Worm (Caenorhabditis elegans) whole organism, young adult: ENCODE data around the gene K08E7.4.

Experiments
- F37B4.10 ChIP-seq: fragments of 200-800 bp; sonication (Bioruptor generic); IDR thresholded peaks from 2 replicates; pipeline ENCODE4 v1.3.6; 2022; ENCODE audit warnings: missing genetic modification characterization, missing compliant biosample characterization
- F57A8.1 ChIP-seq: fragments of 200-800 bp; sonication (Bioruptor generic); optimal IDR thresholded peaks from 2 replicates; lab custom pipeline; 2018; ENCODE audit warnings: mild to moderate bottlenecking, missing genetic modification characterization, moderate library complexity, missing compliant biosample characterization
- K12H6.12 ChIP-seq: fragments of 200-800 bp; sonication (Bioruptor generic); optimal IDR thresholded peaks from 2 replicates; lab custom pipeline; 2018; ENCODE audit warnings: mild to moderate bottlenecking, missing genetic modification characterization, missing compliant biosample characterization
- Y53F4B.3 ChIP-seq: fragments of 200-800 bp; sonication (Bioruptor generic); IDR thresholded peaks from 2 replicates; pipeline ENCODE4 v1.3.6; 2022; ENCODE audit warnings: missing genetic modification reagents, missing genetic modification characterization, missing compliant biosample characterization
- akir-1 ChIP-seq: fragments of 200-800 bp; sonication (Bioruptor generic); optimal IDR thresholded peaks from 2 replicates; lab custom pipeline; 2018; ENCODE audit warnings: mild to moderate bottlenecking, missing genetic modification characterization, moderate library complexity, missing compliant biosample characterization
- attf-3 ChIP-seq: fragments of 200-800 bp; sonication (Bioruptor generic); conservative IDR thresholded peaks from 2 replicates; pipeline ENCODE4 v1.3.6; 2022; ENCODE audit warnings: missing genetic modification reagents, missing genetic modification characterization, missing compliant biosample characterization
- cebp-1 ChIP-seq, 2 experiments: fragments of 200-800 bp in 1 of 2; sonication (Bioruptor generic) in 1 of 2; sonication (generic microtip) in 1 of 2; IDR thresholded peaks in 1 of 2; optimal IDR thresholded peaks in 1 of 2; 2 replicates each; pipeline versions ENCODE4 v1.3.6 to Lab custom; 2017 to 2022; ENCODE audit warnings: missing compliant biosample characterization in 2 of 2, missing genetic modification characterization in 2 of 2, mild to moderate bottlenecking in 1 of 2, missing genetic modification reagents in 1 of 2, moderate library complexity in 1 of 2
- ekl-4 ChIP-seq: fragments of 200-800 bp; sonication (Bioruptor generic); IDR thresholded peaks from 2 replicates; pipeline ENCODE4 v1.3.6; 2022; ENCODE audit warnings: missing genetic modification reagents, missing genetic modification characterization, missing compliant biosample characterization
- ets-4 ChIP-seq: fragments of 200-800 bp; sonication (Bioruptor generic); optimal IDR thresholded peaks from 2 replicates; lab custom pipeline; 2018; ENCODE audit warnings: mild to moderate bottlenecking, missing genetic modification characterization, missing compliant biosample characterization
- gei-17 ChIP-seq: fragments of 200-800 bp; sonication (Bioruptor generic); optimal IDR thresholded peaks from 2 replicates; lab custom pipeline; 2018; ENCODE audit warnings: mild to moderate bottlenecking, missing genetic modification characterization, missing compliant biosample characterization
- lin-54 ChIP-seq: fragments of 200-800 bp; sonication (Bioruptor generic); optimal IDR thresholded peaks from 2 replicates; lab custom pipeline; 2018; ENCODE audit warnings: mild to moderate bottlenecking, missing genetic modification characterization, missing compliant biosample characterization
- nfya-2 ChIP-seq: fragments of 200-800 bp; sonication (Bioruptor generic); IDR thresholded peaks from 2 replicates; pipeline ENCODE4 v1.3.6; 2022; ENCODE audit warnings: missing genetic modification reagents, missing genetic modification characterization, missing compliant biosample characterization
- pbrm-1 ChIP-seq: fragments of 200-800 bp; sonication (Bioruptor generic); IDR thresholded peaks from 2 replicates; pipeline ENCODE4 v1.3.6; 2022; ENCODE audit warnings: missing genetic modification reagents, missing genetic modification characterization, missing compliant biosample characterization
- rcor-1 ChIP-seq: fragments of 200-800 bp; sonication (Bioruptor generic); IDR thresholded peaks from 2 replicates; pipeline ENCODE4 v1.3.6; 2022; ENCODE audit warnings: missing genetic modification reagents, missing genetic modification characterization, missing compliant biosample characterization
- snpc-1.3 ChIP-seq: sonication (generic microtip); optimal IDR thresholded peaks from 2 replicates; lab custom pipeline; 2017; ENCODE audit warnings: missing genetic modification characterization, mild to moderate bottlenecking, missing compliant biosample characterization, antibody characterized with exemption, moderate library complexity, missing genotype, missing genetic modification reagents; ENCODE audit not compliant: insufficient read depth
- zfh-2 ChIP-seq: fragments of 200-800 bp; sonication (Bioruptor generic); conservative IDR thresholded peaks from 2 replicates; pipeline ENCODE4 v1.3.6; 2022; ENCODE audit warnings: missing genetic modification reagents, missing genetic modification characterization, missing compliant biosample characterization
- ztf-18 ChIP-seq: sonication (generic microtip); optimal IDR thresholded peaks from 2 replicates; lab custom pipeline; 2016; ENCODE audit warnings: missing genotype, mild to moderate bottlenecking, missing genetic modification characterization, missing compliant biosample characterization

K08E7.4 gene

DNA sequence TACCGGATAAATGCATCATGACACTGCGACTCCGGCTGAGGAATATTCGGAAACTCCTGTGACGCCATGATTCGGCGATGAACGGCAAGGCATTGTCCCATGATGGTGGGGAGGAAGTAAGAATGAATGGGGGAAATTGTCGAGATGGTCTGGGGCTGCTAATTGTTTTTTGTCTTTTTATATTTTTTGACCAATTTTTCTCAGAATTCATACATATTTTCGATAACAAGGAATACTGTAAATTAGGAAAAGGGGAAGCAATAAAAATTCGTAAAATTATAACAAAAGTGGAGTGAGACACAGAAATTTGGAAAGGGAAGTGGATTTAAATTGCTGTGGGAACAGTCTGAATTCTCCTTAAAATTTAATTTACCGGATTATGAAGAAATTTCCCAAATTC is 45.5 kb downstream of the K08E7.4 start, which contains the start of gene eak-4:
Gene eak-4 (minus strand): TSS at position 101 of the 400 bp plus-strand sequence.
- TF ChIP-seq akir-1 (GFP tag; lab: Kevin White, UChicago) = no peak
- no peak for TF ChIP-seq snpc-1.3 (tag; lab: Kevin White, UChicago)
- TF ChIP-seq ekl-4 (GFP tag; lab: Robert Waterston, UW) = no peak
- TF ChIP-seq pbrm-1 (GFP tag; lab: Robert Waterston, UW) = no peak
- no peak for TF ChIP-seq ets-4 (GFP tag; lab: Kevin White, UChicago)
- TF ChIP-seq ztf-18 = no peak
- no peak for TF ChIP-seq gei-17
- no peak for TF ChIP-seq cebp-1 (GFP tag; IDR thresholded peaks at IDR 0.05; lab: Robert Waterston, UW)
- no peak for TF ChIP-seq cebp-1 (tag; optimal IDR thresholded peaks at IDR 0.05; lab: Kevin White, UChicago)
- TF ChIP-seq F37B4.10 = no peak

DNA sequence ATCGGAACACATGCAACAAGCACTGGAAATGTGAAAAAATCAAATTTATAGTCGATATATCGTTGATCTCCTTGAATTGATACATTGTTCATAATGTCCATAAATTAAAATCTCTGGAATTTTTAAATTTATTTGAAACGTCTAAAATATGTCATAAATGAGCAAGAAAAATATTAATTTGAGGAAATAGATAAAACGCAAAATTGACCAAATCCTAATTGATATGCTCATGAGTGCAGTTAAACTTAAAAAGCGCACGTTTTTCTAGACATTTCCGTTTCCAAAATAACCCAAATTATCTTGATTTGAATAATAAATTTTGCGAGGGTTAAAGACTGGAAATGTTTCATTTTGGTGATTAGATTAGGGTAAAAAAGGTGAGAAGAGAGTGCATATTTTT is 48.4 kb downstream of the K08E7.4 start, which contains the start of gene sru-13:
Gene sru-13 (minus strand): TSS at position 101 of the 400 bp plus-strand sequence.
- no peak for TF ChIP-seq rcor-1 (GFP tag; lab: Robert Waterston, UW)
- no peak for TF ChIP-seq attf-3 (GFP tag; lab: Robert Waterston, UW)
- TF ChIP-seq zfh-2 (GFP tag; lab: Robert Waterston, UW) = no peak
- no peak for TF ChIP-seq K12H6.12 (tag; lab: Kevin White, UChicago)
- TF ChIP-seq Y53F4B.3 (GFP tag; lab: Robert Waterston, UW) = no peak
- no peak for TF ChIP-seq F57A8.1 (GFP tag; lab: Kevin White, UChicago)
- TF ChIP-seq lin-54 (GFP tag; lab: Kevin White, UChicago) = no peak
- no peak for TF ChIP-seq nfya-2 (GFP tag; lab: Robert Waterston, UW)
